Worm (Caenorhabditis elegans) whole organism, L3 larva: ENCODE results near the gene T16G1.13.
A peak's percentile ranks its signal among the peaks of the same experiment; 100 is the strongest.

Experiments used
- ZK546.5 ChIP-seq: sonication (generic microtip); optimal IDR thresholded peaks from 2 replicates; lab custom pipeline; 2017; ENCODE audit warnings: missing biosample characterization, missing genetic modification characterization
- aly-2 ChIP-seq: fragments of 150-350 bp; optimal IDR thresholded peaks from 2 replicates; lab custom pipeline; 2014; ENCODE audit warnings: missing biosample characterization, missing genetic modification characterization
- ama-1 ChIP-seq: fragments of 150-350 bp; optimal IDR thresholded peaks from 2 replicates; lab custom pipeline; 2018
- egl-27 ChIP-seq: sonication (generic microtip); optimal IDR thresholded peaks from 4 replicates; lab custom pipeline; 2017; ENCODE audit warnings: missing biosample characterization, missing genetic modification reagents, missing genetic modification characterization
- elt-3 ChIP-seq, 3 experiments: fragments of 150-350 bp in 1 of 3; sonication (generic microtip) in 2 of 3; optimal IDR thresholded peaks; 2 replicates in 2 of 3; 4 replicates in 1 of 3; lab custom pipeline; 2014 to 2017; ENCODE audit warnings: missing biosample characterization in 3 of 3, missing genetic modification characterization in 3 of 3
- fkh-2 ChIP-seq: fragments of 150-350 bp; optimal IDR thresholded peaks from 2 replicates; lab custom pipeline; 2014; ENCODE audit warnings: missing biosample characterization, missing genetic modification reagents, missing genetic modification characterization
- lin-15B ChIP-seq: fragments of 150-350 bp; optimal IDR thresholded peaks from 2 replicates; lab custom pipeline; 2014; ENCODE audit warnings: missing biosample characterization, missing genetic modification characterization
- mdl-1 ChIP-seq: fragments of 150-350 bp; optimal IDR thresholded peaks from 2 replicates; lab custom pipeline; 2014; ENCODE audit warnings: missing biosample characterization, missing genetic modification characterization
- mml-1 ChIP-seq: fragments of 150-350 bp; sonication (generic microtip); optimal IDR thresholded peaks from 3 replicates; lab custom pipeline; 2014; ENCODE audit warnings: missing biosample characterization, missing genetic modification characterization
- nhr-12 ChIP-seq: fragments of 150-350 bp; optimal IDR thresholded peaks from 2 replicates; lab custom pipeline; 2014; ENCODE audit warnings: missing biosample characterization, missing genetic modification characterization
- nhr-77 ChIP-seq: fragments of 150-350 bp; optimal IDR thresholded peaks from 2 replicates; lab custom pipeline; 2014; ENCODE audit warnings: missing biosample characterization, missing genetic modification characterization
- snpc-4 ChIP-seq: fragments of 150-350 bp; optimal IDR thresholded peaks from 2 replicates; lab custom pipeline; 2014; ENCODE audit warnings: missing biosample characterization, missing genetic modification characterization
- tbx-2 ChIP-seq: sonication (generic microtip); optimal IDR thresholded peaks from 2 replicates; lab custom pipeline; 2016; ENCODE audit warnings: mild to moderate bottlenecking, missing genetic modification characterization, missing compliant biosample characterization

- no peak for TF ChIP-seq elt-3 (tag; optimal IDR thresholded peaks at IDR 0.05; lab: Kevin White, UChicago)
- no peak for TF ChIP-seq egl-27 (tag; lab: Kevin White, UChicago)
- no peak for TF ChIP-seq aly-2
- peak; percentile 54 for TF ChIP-seq snpc-4
- TF ChIP-seq ama-1, result peak; percentile 72
- no peak for TF ChIP-seq nhr-77 (tag; lab: Kevin White, UChicago)
- no peak for TF ChIP-seq tbx-2
- TF ChIP-seq fkh-2 (tag; lab: Kevin White, UChicago), result no peak
- no peak for TF ChIP-seq mdl-1 (tag; lab: Kevin White, UChicago)
- no peak for TF ChIP-seq ZK546.5 (tag; lab: Kevin White, UChicago)
- no peak for TF ChIP-seq mml-1 (tag; lab: Kevin White, UChicago)
- no peak for TF ChIP-seq nhr-12
- TF ChIP-seq lin-15B (tag; lab: Kevin White, UChicago), result peak; percentile 58
These were observed 1.3 kb downstream of the T16G1.13 start, which contains the start of the genes T16G1.9 and T16G1.18 for ce11 chrV:12950812-12951528.
